Worm (Caenorhabditis elegans) whole organism, L2 larva: ENCODE results near the gene pinn-4.

Experiments used
- ama-1 ChIP-seq: fragments of 150-350 bp; optimal IDR thresholded peaks from 2 replicates; lab custom pipeline; 2018; ENCODE audit warnings: inconsistent platforms
- elt-3 ChIP-seq: sonication (generic microtip); optimal IDR thresholded peaks from 2 replicates; lab custom pipeline; 2017; ENCODE audit warnings: missing biosample characterization, missing genetic modification characterization
- fos-1 ChIP-seq: fragments of 150-350 bp; optimal IDR thresholded peaks from 2 replicates; lab custom pipeline; 2014; ENCODE audit warnings: missing biosample characterization, missing genetic modification characterization
- lin-11 ChIP-seq: fragments of 150-350 bp; sonication (generic microtip); optimal IDR thresholded peaks from 2 replicates; lab custom pipeline; 2014; ENCODE audit warnings: missing biosample characterization, missing genetic modification characterization, inconsistent platforms, mixed read lengths
- nhr-77 ChIP-seq: fragments of 150-350 bp; optimal IDR thresholded peaks from 2 replicates; lab custom pipeline; 2014; ENCODE audit warnings: missing biosample characterization, missing genetic modification characterization
- unc-39 ChIP-seq: fragments of 150-350 bp; optimal IDR thresholded peaks from 2 replicates; lab custom pipeline; 2014; ENCODE audit warnings: missing biosample characterization, missing genetic modification characterization
- ztf-4 ChIP-seq: fragments of 150-350 bp; optimal IDR thresholded peaks from 2 replicates; lab custom pipeline; 2014; ENCODE audit warnings: missing biosample characterization, missing genetic modification characterization

ce11 chrII:13416552-13416951 lies 13.8 kb downstream of the pinn-4 start:
- TF ChIP-seq lin-11 = no peak
- no peak for TF ChIP-seq ama-1
- TF ChIP-seq unc-39 (tag; lab: Kevin White, UChicago) = no peak
- TF ChIP-seq ztf-4 (tag; lab: Kevin White, UChicago) = no peak
- TF ChIP-seq elt-3 (tag; lab: Kevin White, UChicago) = no peak
- no peak for TF ChIP-seq fos-1
- no peak for TF ChIP-seq nhr-77 (tag; lab: Kevin White, UChicago)
